Worm (Caenorhabditis elegans): ENCODE measurements around the gene M142.5.

DNA sequence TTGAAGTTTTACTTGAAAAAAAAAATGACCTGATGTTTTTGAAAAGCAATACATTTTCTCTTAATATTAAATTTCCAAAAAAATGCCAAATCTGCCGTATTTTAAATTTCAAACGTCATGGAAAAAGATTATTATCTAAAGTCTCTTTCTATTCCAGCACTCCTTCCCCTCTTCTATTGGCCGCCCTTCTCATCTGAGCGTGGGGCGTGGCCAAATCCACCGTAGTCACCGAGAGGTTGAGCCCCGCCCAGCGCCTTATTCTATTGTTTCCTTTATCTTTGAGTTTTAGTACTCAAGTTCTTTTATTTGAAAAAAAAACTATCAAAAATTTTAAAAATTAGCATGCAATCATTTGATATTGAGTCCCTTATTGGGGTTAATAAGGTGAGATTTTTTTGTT is 11.0 kb upstream of the M142.5 start, which contains the start of gene vab-7:
- TF ChIP-seq him-1 (tag; optimal IDR thresholded peaks at IDR 0.05) (no peak), W03F9.2 (tag; optimal IDR thresholded peaks at IDR 0.05) (no peak), dao-5 (tag; optimal IDR thresholded peaks at IDR 0.05) (no peak)
